Worm (Caenorhabditis elegans): ENCODE data around the gene F23F12.3.

- TF ChIP-seq him-1 (tag; optimal IDR thresholded peaks at IDR 0.05) (no peak), dao-5 (tag; optimal IDR thresholded peaks at IDR 0.05) (no peak), W03F9.2 (tag; optimal IDR thresholded peaks at IDR 0.05) (peak; percentile 81)
Observed at ce11 chrIII:6453665-6454064, 46.6 kb upstream of the F23F12.3 start.

Data from whole organism, L4/young adult.